Worm (Caenorhabditis elegans): ENCODE results near the gene clec-8.
A peak's percentile ranks its signal among the peaks of the same experiment; 100 is the strongest.

The clec-8 gene

ce11 chrII:12621908-12622566, 44.2 kb upstream of the clec-8 start, which contains the start of gene nspe-8:
TSS of gene nspe-8 (minus strand) at chrII:12621958.
- TF ChIP-seq elt-3 (tag; optimal IDR thresholded peaks at IDR 0.05) (no peak), nhr-23 (tag; optimal IDR thresholded peaks at IDR 0.05) (peak; percentile 82), lin-15B (tag; optimal IDR thresholded peaks at IDR 0.05) (no peak), nhr-43 (tag; optimal IDR thresholded peaks at IDR 0.05; ENCODE audit: poor library complexity, severe bottlenecking) (peak; percentile 88), nhr-25 (tag; optimal IDR thresholded peaks at IDR 0.05) (peak; percentile 50)

- TF ChIP-seq zag-1 (tag; optimal IDR thresholded peaks at IDR 0.05) (no peak), elt-1 (tag; optimal IDR thresholded peaks at IDR 0.05) (no peak), mdl-1 (tag; optimal IDR thresholded peaks at IDR 0.05) (no peak), nhr-76 (tag; optimal IDR thresholded peaks at IDR 0.05) (no peak), nhr-28 (tag; optimal IDR thresholded peaks at IDR 0.05) (no peak), daf-12 (tag; optimal IDR thresholded peaks at IDR 0.05) (no peak), ztf-11 (tag; optimal IDR thresholded peaks at IDR 0.05) (no peak), fos-1 (tag; optimal IDR thresholded peaks at IDR 0.05) (no peak), nhr-237 (tag; optimal IDR thresholded peaks at IDR 0.05) (no peak), ama-1 (optimal IDR thresholded peaks at IDR 0.05) (no peak), nhr-25 (tag; optimal IDR thresholded peaks at IDR 0.05) (no peak), pha-4 (tag; optimal IDR thresholded peaks at IDR 0.05) (no peak), fkh-2 (tag; optimal IDR thresholded peaks at IDR 0.05) (no peak), mml-1 (tag; optimal IDR thresholded peaks at IDR 0.05) (no peak), lin-15B (tag; optimal IDR thresholded peaks at IDR 0.05) (no peak), ZK546.5 (tag; optimal IDR thresholded peaks at IDR 0.05) (no peak)
These were observed 42.9 kb upstream of the clec-8 start, which contains the start of gene nspe-1 for ce11 chrII:12620764-12621163. TSS of gene nspe-1 (minus strand) at chrII:12620864.

- TF ChIP-seq egl-5 (tag; optimal IDR thresholded peaks at IDR 0.05): no peak
- no peak for TF ChIP-seq R02D3.7 (tag; optimal IDR thresholded peaks at IDR 0.05)
- TF ChIP-seq unc-62 (GFP tag; optimal IDR thresholded peaks at IDR 0.05): no peak
- no peak for TF ChIP-seq snpc-4 (tag; optimal IDR thresholded peaks at IDR 0.05)
- TF ChIP-seq unc-39 (tag; optimal IDR thresholded peaks at IDR 0.05): no peak
- no peak for TF ChIP-seq fkh-10 (GFP tag; optimal IDR thresholded peaks at IDR 0.05)
- no peak for TF ChIP-seq ztf-4 (tag; optimal IDR thresholded peaks at IDR 0.05)
- TF ChIP-seq elt-1 (tag; optimal IDR thresholded peaks at IDR 0.05): no peak
- TF ChIP-seq nhr-76 (tag; optimal IDR thresholded peaks at IDR 0.05): no peak
- no peak for TF ChIP-seq nfya-1 (tag; optimal IDR thresholded peaks at IDR 0.05; ENCODE audit: insufficient read depth)
- no peak for TF ChIP-seq ceh-9 (tag; optimal IDR thresholded peaks at IDR 0.05)
- TF ChIP-seq jun-1 (tag; optimal IDR thresholded peaks at IDR 0.05): no peak
- TF ChIP-seq tbx-2 (tag; optimal IDR thresholded peaks at IDR 0.05): no peak
- TF ChIP-seq sea-2 (GFP tag; optimal IDR thresholded peaks at IDR 0.05): no peak
These were observed 41.4 kb upstream of the clec-8 start, which contains the start of gene nspe-2 for ce11 chrII:12619288-12619687. TSS of gene nspe-2 (minus strand) at chrII:12619388.

- TF ChIP-seq snpc-4 (tag; optimal IDR thresholded peaks at IDR 0.05): no peak
- TF ChIP-seq R02D3.7 (tag; optimal IDR thresholded peaks at IDR 0.05): no peak
- TF ChIP-seq elt-2 (tag; optimal IDR thresholded peaks at IDR 0.05): no peak
- TF ChIP-seq nhr-28 (tag; optimal IDR thresholded peaks at IDR 0.05): no peak
- no peak for TF ChIP-seq mdl-1 (tag; optimal IDR thresholded peaks at IDR 0.05)
- no peak for TF ChIP-seq nhr-23 (tag; optimal IDR thresholded peaks at IDR 0.05)
- TF ChIP-seq ama-1 (optimal IDR thresholded peaks at IDR 0.05): no peak
- no peak for TF ChIP-seq elt-3 (tag; optimal IDR thresholded peaks at IDR 0.05)
- no peak for TF ChIP-seq fos-1 (tag; optimal IDR thresholded peaks at IDR 0.05)
- no peak for TF ChIP-seq skn-1 (tag; optimal IDR thresholded peaks at IDR 0.05)
- no peak for TF ChIP-seq nhr-237 (tag; optimal IDR thresholded peaks at IDR 0.05)
- TF ChIP-seq sea-2 (GFP tag; optimal IDR thresholded peaks at IDR 0.05): no peak
- TF ChIP-seq fkh-2 (tag; optimal IDR thresholded peaks at IDR 0.05): no peak
- TF ChIP-seq ztf-11 (tag; optimal IDR thresholded peaks at IDR 0.05): no peak
- TF ChIP-seq egl-5 (tag; optimal IDR thresholded peaks at IDR 0.05): no peak
- TF ChIP-seq tbx-2 (tag; optimal IDR thresholded peaks at IDR 0.05): no peak
- TF ChIP-seq nhr-77 (tag; optimal IDR thresholded peaks at IDR 0.05): no peak
These were observed 39.7 kb upstream of the clec-8 start, which contains the start of gene nspe-3 for ce11 chrII:12617586-12617985. TSS of gene nspe-3 (plus strand) at chrII:12617886.

Data from whole organism, L3 larva.